Fruit fly (Drosophila melanogaster): ENCODE results near the gene CG33061.

CG33061 gene

dm6 chr3L:16337739-16338138 is 8.1 kb downstream of the CG33061 start (continued):
- peak; percentile 48 for TF ChIP-seq ftz-f1 (GFP tag; optimal IDR thresholded peaks at IDR 0.05)
- no peak for TF ChIP-seq Usf (GFP tag; optimal IDR thresholded peaks at IDR 0.05)
- no peak for TF ChIP-seq gcm (GFP tag; optimal IDR thresholded peaks at IDR 0.05)
- TF ChIP-seq CG32532 (GFP tag; IDR thresholded peaks at IDR 0.05) = 0 out of 2 replicates have a peak, but pooled peaks have one; percentile 10

DNA sequence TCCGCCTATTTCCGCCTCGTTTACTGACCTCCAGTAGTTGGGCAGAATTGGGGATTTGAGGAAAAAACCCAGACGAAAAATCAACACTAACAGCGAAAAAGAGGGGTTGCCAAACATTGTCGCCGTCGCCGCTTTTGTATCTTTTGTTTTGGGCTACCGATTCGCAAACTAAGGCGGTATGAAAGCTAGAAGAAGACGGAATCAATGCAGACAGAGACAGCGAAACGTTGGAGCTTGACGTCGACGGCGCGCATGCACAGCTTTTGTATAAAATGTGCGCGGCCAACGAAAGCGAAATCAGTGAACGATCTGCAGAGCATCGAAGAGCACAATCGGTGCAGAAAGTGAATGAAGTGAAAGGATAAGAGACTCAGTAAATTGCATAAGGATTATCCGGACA is 9.1 kb downstream of the CG33061 start, which contains the start of gene CG4998:
Gene CG4998 (plus strand): TSS at position 301 of the 400 bp plus-strand sequence.
- TF ChIP-seq E2f1 (GFP tag; IDR thresholded peaks at IDR 0.05) (no peak), CoRest (tag; optimal IDR thresholded peaks at IDR 0.05) (no peak), sens-2 (GFP tag; IDR thresholded peaks at IDR 0.05) (no peak), pan (optimal IDR thresholded peaks at IDR 0.05) (no peak), pan (GFP tag; optimal IDR thresholded peaks at IDR 0.05 in 1 of 2, IDR thresholded peaks at IDR 0.05 in 1 of 2) (peak in 1 of 2 experiments; percentile 14), Blimp-1 (GFP tag; optimal IDR thresholded peaks at IDR 0.05) (peak; percentile 8), tna (GFP tag; IDR thresholded peaks at IDR 0.05; ENCODE audit: partially characterized antibody) (no peak), sna (GFP tag; IDR thresholded peaks at IDR 0.05; ENCODE audit: partially characterized antibody) (no peak), sc (optimal IDR thresholded peaks at IDR 0.05) (no peak), sc (GFP tag; optimal IDR thresholded peaks at IDR 0.05) (no peak), CG12769 (tag; optimal IDR thresholded peaks at IDR 0.05) (peak; percentile 8), CG17829 (tag; optimal IDR thresholded peaks at IDR 0.05) (no peak), Rx (GFP tag; IDR thresholded peaks at IDR 0.05) (no peak), CG18476 (GFP tag; optimal IDR thresholded peaks at IDR 0.05) (no peak)

dm6 chr3L:16339463-16339862 is 9.9 kb downstream of the CG33061 start:
- TF ChIP-seq CG34376 (GFP tag; optimal IDR thresholded peaks at IDR 0.05) (no peak), fd3F (GFP tag; optimal IDR thresholded peaks at IDR 0.05) (no peak), CG34224 (GFP tag; IDR thresholded peaks at IDR 0.05; ENCODE audit: partially characterized antibody) (no peak), CG13287 (GFP tag; IDR thresholded peaks at IDR 0.05; ENCODE audit: partially characterized antibody) (no peak), CG12155 (GFP tag; optimal IDR thresholded peaks at IDR 0.05) (no peak), oc (tag; optimal IDR thresholded peaks at IDR 0.05) (no peak), pan (optimal IDR thresholded peaks at IDR 0.05) (no peak), pan (GFP tag; optimal IDR thresholded peaks at IDR 0.05 in 1 of 2, IDR thresholded peaks at IDR 0.05 in 1 of 2) (no peak), CG13775 (GFP tag; optimal IDR thresholded peaks at IDR 0.05) (no peak), CG2116 (GFP tag; optimal IDR thresholded peaks at IDR 0.05) (no peak), bowl (GFP tag; IDR thresholded peaks at IDR 0.05) (no peak), CG6791 (GFP tag; IDR thresholded peaks at IDR 0.05; ENCODE audit: partially characterized antibody) (no peak), CG15479 (GFP tag; optimal IDR thresholded peaks at IDR 0.05) (no peak), Rfx (GFP tag; IDR thresholded peaks at IDR 0.05) (no peak), nerfin-2 (GFP tag; IDR thresholded peaks at IDR 0.05; ENCODE audit: partially characterized antibody) (no peak), Oaz (GFP tag; IDR thresholded peaks at IDR 0.05) (no peak), Doc2 (GFP tag; IDR thresholded peaks at IDR 0.05) (no peak), CG3281 (GFP tag; optimal IDR thresholded peaks at IDR 0.05) (no peak), Atf-2 (GFP tag; optimal IDR thresholded peaks at IDR 0.05) (no peak), GATAe (GFP tag; conservative IDR thresholded peaks at IDR 0.05) (no peak), Optix (GFP tag; IDR thresholded peaks at IDR 0.05) (no peak), CG15514 (GFP tag; optimal IDR thresholded peaks at IDR 0.05) (no peak), CG15696 (tag; optimal IDR thresholded peaks at IDR 0.05) (no peak), Nf-YC (tag; optimal IDR thresholded peaks at IDR 0.05) (no peak), CG17359 (tag; optimal IDR thresholded peaks at IDR 0.05) (peak; percentile 40), CG7372 (GFP tag; IDR thresholded peaks at IDR 0.05) (no peak), CG12391 (tag; optimal IDR thresholded peaks at IDR 0.05) (no peak), dimm (GFP tag; IDR thresholded peaks at IDR 0.05) (no peak), Dad (GFP tag; optimal IDR thresholded peaks at IDR 0.05) (no peak), Mrtf (GFP tag; IDR thresholded peaks at IDR 0.05) (no peak), ken (GFP tag; IDR thresholded peaks at IDR 0.05) (no peak), CG32772 (GFP tag; IDR thresholded peaks at IDR 0.05) (no peak)
